Fruit fly (Drosophila melanogaster): ENCODE results near the gene Cpr5C.

DNA sequence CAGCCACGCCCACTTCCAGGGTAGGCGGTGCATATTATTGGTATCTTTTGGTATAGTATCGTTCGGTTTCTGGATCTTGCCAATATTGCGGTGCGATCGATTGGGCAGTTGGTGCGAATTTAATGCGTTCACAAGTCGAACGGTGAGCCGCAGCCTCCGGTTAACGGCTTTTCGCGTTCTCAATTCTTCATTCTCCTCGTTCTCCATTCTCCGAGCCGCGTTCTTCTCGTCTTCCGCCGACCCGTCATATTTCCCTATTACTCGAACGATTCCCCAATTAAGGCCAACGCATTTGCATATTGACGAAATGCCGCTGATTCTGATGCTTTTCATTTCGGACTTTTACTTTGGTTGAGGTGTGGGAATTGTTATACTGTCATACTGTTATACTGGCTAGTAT lies 27.9 kb upstream of the Cpr5C start, which contains the start of gene CG42264:
- TF ChIP-seq cyc (GFP tag; optimal IDR thresholded peaks at IDR 0.05): no peak
- TF ChIP-seq esn (GFP tag; optimal IDR thresholded peaks at IDR 0.05): no peak
